Worm (Caenorhabditis elegans) whole organism, early embryonic: ENCODE data around the gene acdh-9.
A peak's percentile ranks its signal among the peaks of the same experiment; 100 is the strongest.

Source experiments
- B0310.2 ChIP-seq: sonication (generic microtip); optimal IDR thresholded peaks from 2 replicates; lab custom pipeline; 2016; ENCODE audit warnings: mild to moderate bottlenecking, missing genetic modification characterization, missing compliant biosample characterization
- F13C5.2 ChIP-seq: sonication (generic microtip); optimal IDR thresholded peaks from 2 replicates; lab custom pipeline; 2017; ENCODE audit warnings: mild to moderate bottlenecking, missing genetic modification characterization, inconsistent platforms, missing compliant biosample characterization
- aly-1 ChIP-seq: sonication (generic microtip); optimal IDR thresholded peaks from 2 replicates; lab custom pipeline; 2016; ENCODE audit warnings: missing genetic modification characterization, missing compliant biosample characterization
- ama-1 ChIP-seq: fragments of 150-350 bp; optimal IDR thresholded peaks from 2 replicates; lab custom pipeline; 2014
- ceh-13 ChIP-seq: fragments of 200-800 bp; sonication (Bioruptor generic); optimal IDR thresholded peaks from 2 replicates; lab custom pipeline; 2018; ENCODE audit warnings: mild to moderate bottlenecking, missing genetic modification characterization, missing compliant biosample characterization
- ceh-36 ChIP-seq: sonication (generic microtip); optimal IDR thresholded peaks from 2 replicates; lab custom pipeline; 2016; ENCODE audit warnings: missing genetic modification characterization, inconsistent platforms, missing compliant biosample characterization
- ets-7 ChIP-seq: sonication (generic microtip); optimal IDR thresholded peaks from 2 replicates; lab custom pipeline; 2016; ENCODE audit warnings: missing genotype, missing genetic modification characterization, missing compliant biosample characterization
- flt-1 ChIP-seq: fragments of 200-800 bp; sonication (Bioruptor generic); IDR thresholded peaks from 2 replicates; pipeline ENCODE4 v1.3.6; 2022; ENCODE audit warnings: missing genetic modification characterization, missing compliant biosample characterization
- hmbx-1 ChIP-seq: sonication (generic microtip); optimal IDR thresholded peaks from 2 replicates; lab custom pipeline; 2016; ENCODE audit warnings: mild to moderate bottlenecking, missing genetic modification characterization, missing compliant biosample characterization
- hmg-4 ChIP-seq: fragments of 200-800 bp; sonication (Bioruptor generic); optimal IDR thresholded peaks from 2 replicates; lab custom pipeline; 2018; ENCODE audit warnings: mild to moderate bottlenecking, missing genetic modification characterization, missing compliant biosample characterization
- hnd-1 ChIP-seq: sonication (generic microtip); optimal IDR thresholded peaks from 2 replicates; lab custom pipeline; 2016; ENCODE audit warnings: missing genetic modification characterization, missing compliant biosample characterization
- pes-1 ChIP-seq: fragments of 200-800 bp; sonication (Bioruptor generic); IDR thresholded peaks from 2 replicates; pipeline ENCODE4 v1.3.6; 2022; ENCODE audit warnings: missing genetic modification reagents, missing genetic modification characterization, missing compliant biosample characterization
- scrt-1 ChIP-seq: fragments of 200-800 bp; sonication (Bioruptor generic); IDR thresholded peaks from 2 replicates; pipeline ENCODE4 v1.3.6; 2022; ENCODE audit warnings: missing genetic modification characterization, missing compliant biosample characterization
- sea-1 ChIP-seq: fragments of 200-800 bp; sonication (Bioruptor generic); conservative IDR thresholded peaks from 2 replicates; pipeline ENCODE4 v1.3.6; 2022; ENCODE audit warnings: missing genetic modification characterization, missing compliant biosample characterization
- tbx-11 ChIP-seq: fragments of 200-800 bp; sonication (Bioruptor generic); IDR thresholded peaks from 2 replicates; pipeline ENCODE4 v1.3.6; 2022; ENCODE audit warnings: missing genetic modification characterization, missing compliant biosample characterization
- tbx-37 ChIP-seq: fragments of 200-800 bp; sonication (Bioruptor generic); conservative IDR thresholded peaks from 2 replicates; pipeline ENCODE4 v1.3.6; 2022; ENCODE audit warnings: missing genetic modification reagents, missing genetic modification characterization, missing compliant biosample characterization
- tra-4 ChIP-seq: sonication (generic microtip); optimal IDR thresholded peaks from 2 replicates; lab custom pipeline; 2017; ENCODE audit warnings: missing genetic modification characterization, missing compliant biosample characterization

acdh-9 gene

ce11 chrII:848519-848918, at the start of gene acdh-9, which contains the start of gene F28A10.13:
Gene acdh-9, minus strand, starts transcription at chrII:848603.
Gene F28A10.13, plus strand, starts transcription at chrII:848812.
- TF ChIP-seq aly-1 (no peak), sea-1 (GFP tag; lab: Robert Waterston, UW) (no peak), pes-1 (no peak), ceh-36 (tag; lab: Kevin White, UChicago) (no peak), flt-1 (no peak), ama-1 (lab: Kevin White, UChicago) (no peak), scrt-1 (GFP tag; lab: Robert Waterston, UW) (no peak), ceh-13 (GFP tag; lab: Kevin White, UChicago) (no peak), hmbx-1 (tag; lab: Kevin White, UChicago) (no peak), tbx-37 (GFP tag; lab: Robert Waterston, UW) (no peak), ets-7 (tag; lab: Kevin White, UChicago) (no peak), tbx-11 (no peak), F13C5.2 (tag; lab: Kevin White, UChicago) (no peak), B0310.2 (no peak), hnd-1 (tag; lab: Kevin White, UChicago) (no peak), tra-4 (no peak), hmg-4 (GFP tag; lab: Kevin White, UChicago) (no peak)

ce11 chrII:888024-888423, 39.6 kb upstream of the acdh-9 start, which contains the start of gene T07D3.4:
Gene T07D3.4, plus strand, starts transcription at chrII:888309.
- TF ChIP-seq hmbx-1 (tag; lab: Kevin White, UChicago) (no peak), ama-1 (lab: Kevin White, UChicago) (no peak), hmg-4 (GFP tag; lab: Kevin White, UChicago) (no peak), ets-7 (tag; lab: Kevin White, UChicago) (no peak), B0310.2 (no peak), pes-1 (no peak), tbx-11 (no peak), sea-1 (GFP tag; lab: Robert Waterston, UW) (no peak), flt-1 (no peak), hnd-1 (tag; lab: Kevin White, UChicago) (no peak), aly-1 (no peak), ceh-36 (tag; lab: Kevin White, UChicago) (no peak), F13C5.2 (tag; lab: Kevin White, UChicago) (no peak), scrt-1 (GFP tag; lab: Robert Waterston, UW) (no peak), tra-4 (no peak), tbx-37 (GFP tag; lab: Robert Waterston, UW) (no peak), ceh-13 (GFP tag; lab: Kevin White, UChicago) (no peak)

ce11 chrII:884204-884603, 35.8 kb upstream of the acdh-9 start:
- TF ChIP-seq flt-1: no peak
- no peak for TF ChIP-seq pes-1
- no peak for TF ChIP-seq tbx-37 (GFP tag; lab: Robert Waterston, UW)
- no peak for TF ChIP-seq aly-1
- no peak for TF ChIP-seq ama-1 (lab: Kevin White, UChicago)
- TF ChIP-seq hnd-1 (tag; lab: Kevin White, UChicago): no peak
- no peak for TF ChIP-seq sea-1 (GFP tag; lab: Robert Waterston, UW)
- no peak for TF ChIP-seq ceh-36 (tag; lab: Kevin White, UChicago)
- no peak for TF ChIP-seq hmbx-1 (tag; lab: Kevin White, UChicago)
- no peak for TF ChIP-seq tra-4
- TF ChIP-seq scrt-1 (GFP tag; lab: Robert Waterston, UW): no peak
- no peak for TF ChIP-seq tbx-11
- TF ChIP-seq hmg-4 (GFP tag; lab: Kevin White, UChicago): no peak
- TF ChIP-seq B0310.2: no peak
- no peak for TF ChIP-seq F13C5.2 (tag; lab: Kevin White, UChicago)
- no peak for TF ChIP-seq ets-7 (tag; lab: Kevin White, UChicago)

ce11 chrII:880666-881226, 32.3 kb upstream of the acdh-9 start:
- TF ChIP-seq sea-1 (GFP tag; lab: Robert Waterston, UW) (no peak), F13C5.2 (tag; lab: Kevin White, UChicago) (no peak), tbx-11 (no peak), scrt-1 (GFP tag; lab: Robert Waterston, UW) (no peak), ama-1 (lab: Kevin White, UChicago) (no peak)

ce11 chrII:875739-876138, 27.3 kb upstream of the acdh-9 start:
- TF ChIP-seq tbx-11: no peak
- TF ChIP-seq flt-1: no peak
- TF ChIP-seq sea-1 (GFP tag; lab: Robert Waterston, UW): no peak
- no peak for TF ChIP-seq tra-4
- TF ChIP-seq ceh-36 (tag; lab: Kevin White, UChicago): no peak
- no peak for TF ChIP-seq hnd-1 (tag; lab: Kevin White, UChicago)

ce11 chrII:872993-873787, 24.8 kb upstream of the acdh-9 start, which contains the start of gene alg-2:
Gene alg-2, plus strand, starts transcription at chrII:873212.
- TF ChIP-seq F13C5.2 (tag; lab: Kevin White, UChicago) (no peak), aly-1 (no peak), pes-1 (peak; percentile 61), hmg-4 (GFP tag; lab: Kevin White, UChicago) (no peak)

- no peak for TF ChIP-seq tra-4
- TF ChIP-seq ama-1 (lab: Kevin White, UChicago): no peak
- TF ChIP-seq flt-1: no peak
- no peak for TF ChIP-seq ceh-13 (GFP tag; lab: Kevin White, UChicago)
- TF ChIP-seq sea-1 (GFP tag; lab: Robert Waterston, UW): no peak
- TF ChIP-seq hnd-1 (tag; lab: Kevin White, UChicago): no peak
- TF ChIP-seq ceh-36 (tag; lab: Kevin White, UChicago): no peak
- TF ChIP-seq ets-7 (tag; lab: Kevin White, UChicago): no peak
- no peak for TF ChIP-seq hmg-4 (GFP tag; lab: Kevin White, UChicago)
- no peak for TF ChIP-seq tbx-11
- no peak for TF ChIP-seq tbx-37 (GFP tag; lab: Robert Waterston, UW)
- no peak for TF ChIP-seq pes-1
- no peak for TF ChIP-seq hmbx-1 (tag; lab: Kevin White, UChicago)
- TF ChIP-seq aly-1: no peak
- TF ChIP-seq B0310.2: no peak
- TF ChIP-seq scrt-1 (GFP tag; lab: Robert Waterston, UW): no peak
- TF ChIP-seq F13C5.2 (tag; lab: Kevin White, UChicago): no peak
Observed at ce11 chrII:869316-869715, 20.9 kb upstream of the acdh-9 start.
